Worm (Caenorhabditis elegans) whole organism, L2 larva: ENCODE results near the gene F56D6.13.
"Not testable (repeated sequence)": the region's sequence is repeated elsewhere in the genome, so short reads cannot be mapped to it uniquely, and the experiment has no call there.

Source experiments
- F13H6.1 ChIP-seq: sonication (generic microtip); optimal IDR thresholded peaks from 2 replicates; lab custom pipeline; 2016; ENCODE audit warnings: missing genetic modification characterization, missing compliant biosample characterization
- R02D3.7 ChIP-seq: fragments of 150-350 bp; optimal IDR thresholded peaks from 2 replicates; lab custom pipeline; 2014; ENCODE audit warnings: missing biosample characterization, missing genetic modification characterization
- Y55F3AM.14 ChIP-seq: fragments of 200-800 bp; sonication (Bioruptor generic); optimal IDR thresholded peaks from 2 replicates; lab custom pipeline; 2018; ENCODE audit warnings: mild to moderate bottlenecking, missing genetic modification characterization, missing compliant biosample characterization
- ZK546.5 ChIP-seq: sonication (generic microtip); optimal IDR thresholded peaks from 2 replicates; lab custom pipeline; 2017; ENCODE audit warnings: missing biosample characterization, missing genetic modification characterization
- alr-1 ChIP-seq: fragments of 150-350 bp; optimal IDR thresholded peaks from 2 replicates; lab custom pipeline; 2014; ENCODE audit warnings: missing biosample characterization, missing genetic modification characterization
- aly-2 ChIP-seq: fragments of 150-350 bp; optimal IDR thresholded peaks from 2 replicates; lab custom pipeline; 2014; ENCODE audit warnings: missing biosample characterization, missing genetic modification characterization
- ama-1 ChIP-seq: fragments of 150-350 bp; optimal IDR thresholded peaks from 2 replicates; lab custom pipeline; 2018; ENCODE audit warnings: inconsistent platforms
- ceh-82 ChIP-seq: fragments of 150-350 bp; optimal IDR thresholded peaks from 2 replicates; lab custom pipeline; 2014; ENCODE audit warnings: missing biosample characterization, missing genetic modification characterization
- crh-2 ChIP-seq: sonication (generic microtip); optimal IDR thresholded peaks from 2 replicates; lab custom pipeline; 2017; ENCODE audit warnings: missing biosample characterization, missing genetic modification characterization
- dmd-4 ChIP-seq: sonication (generic microtip); optimal IDR thresholded peaks from 2 replicates; lab custom pipeline; 2017; ENCODE audit warnings: missing biosample characterization, missing genetic modification characterization
- elt-1 ChIP-seq: fragments of 150-350 bp; optimal IDR thresholded peaks from 2 replicates; lab custom pipeline; 2014; ENCODE audit warnings: missing biosample characterization, missing genetic modification characterization
- elt-3 ChIP-seq: sonication (generic microtip); optimal IDR thresholded peaks from 2 replicates; lab custom pipeline; 2017; ENCODE audit warnings: missing biosample characterization, missing genetic modification characterization
- fos-1 ChIP-seq: fragments of 150-350 bp; optimal IDR thresholded peaks from 2 replicates; lab custom pipeline; 2014; ENCODE audit warnings: missing biosample characterization, missing genetic modification characterization
- gmeb-1 ChIP-seq: fragments of 150-350 bp; optimal IDR thresholded peaks from 2 replicates; lab custom pipeline; 2014; ENCODE audit warnings: missing biosample characterization, missing genetic modification characterization
- lin-13 ChIP-seq: fragments of 150-350 bp; optimal IDR thresholded peaks from 2 replicates; lab custom pipeline; 2014; ENCODE audit warnings: missing biosample characterization, missing genetic modification reagents, missing genetic modification characterization
- lin-39 ChIP-seq: fragments of 150-350 bp; optimal IDR thresholded peaks from 2 replicates; lab custom pipeline; 2014; ENCODE audit warnings: missing biosample characterization, missing genetic modification reagents, missing genetic modification characterization
- lsy-2 ChIP-seq, 2 experiments: fragments of 150-350 bp in 1 of 2; sonication (generic microtip) in 1 of 2; optimal IDR thresholded peaks; 2 replicates each; lab custom pipeline; 2014 to 2017; ENCODE audit warnings: missing biosample characterization in 2 of 2, missing genetic modification characterization in 2 of 2
- mab-5 ChIP-seq: fragments of 150-350 bp; optimal IDR thresholded peaks from 2 replicates; lab custom pipeline; 2014; ENCODE audit warnings: missing biosample characterization, missing genetic modification characterization
- mbf-1 ChIP-seq: sonication (generic microtip); optimal IDR thresholded peaks from 2 replicates; lab custom pipeline; 2017; ENCODE audit warnings: missing biosample characterization, missing genetic modification characterization
- nhr-11 ChIP-seq: fragments of 150-350 bp; optimal IDR thresholded peaks from 2 replicates; lab custom pipeline; 2014; ENCODE audit warnings: missing biosample characterization, missing genetic modification characterization
- nhr-129 ChIP-seq: fragments of 150-350 bp; optimal IDR thresholded peaks from 2 replicates; lab custom pipeline; 2014; ENCODE audit warnings: missing biosample characterization, missing genetic modification characterization
- nhr-21 ChIP-seq: fragments of 150-350 bp; optimal IDR thresholded peaks from 2 replicates; lab custom pipeline; 2014; ENCODE audit warnings: missing biosample characterization, missing genetic modification characterization
- nhr-23 ChIP-seq: fragments of 150-350 bp; optimal IDR thresholded peaks from 2 replicates; lab custom pipeline; 2014; ENCODE audit warnings: missing biosample characterization, missing genetic modification reagents, missing genetic modification characterization
- nhr-237 ChIP-seq: fragments of 150-350 bp; optimal IDR thresholded peaks from 2 replicates; lab custom pipeline; 2014; ENCODE audit warnings: missing biosample characterization, missing genetic modification characterization
- nhr-25 ChIP-seq: fragments of 150-350 bp; sonication (generic microtip); optimal IDR thresholded peaks from 3 replicates; lab custom pipeline; 2014; ENCODE audit warnings: missing biosample characterization, missing genetic modification characterization
- nhr-6 ChIP-seq: fragments of 150-350 bp; optimal IDR thresholded peaks from 2 replicates; lab custom pipeline; 2014; ENCODE audit warnings: missing biosample characterization, missing genetic modification characterization
- nhr-77 ChIP-seq: fragments of 150-350 bp; optimal IDR thresholded peaks from 2 replicates; lab custom pipeline; 2014; ENCODE audit warnings: missing biosample characterization, missing genetic modification characterization
- peb-1 ChIP-seq: fragments of 150-350 bp; optimal IDR thresholded peaks from 2 replicates; lab custom pipeline; 2014; ENCODE audit warnings: missing biosample characterization, missing genetic modification characterization
- sem-4 ChIP-seq: fragments of 150-350 bp; optimal IDR thresholded peaks from 2 replicates; lab custom pipeline; 2014; ENCODE audit warnings: missing biosample characterization, missing genetic modification reagents, missing genetic modification characterization
- skn-1 ChIP-seq: sonication (generic microtip); optimal IDR thresholded peaks from 2 replicates; lab custom pipeline; 2017; ENCODE audit warnings: missing biosample characterization, missing genetic modification characterization
- sma-3 ChIP-seq: sonication (generic microtip); optimal IDR thresholded peaks from 2 replicates; lab custom pipeline; 2016; ENCODE audit warnings: missing genetic modification reagents, missing genetic modification characterization, missing compliant biosample characterization
- sma-9 ChIP-seq, 2 experiments: fragments of 150-350 bp in 1 of 2; sonication (generic microtip) in 1 of 2; optimal IDR thresholded peaks; 2 replicates each; lab custom pipeline; 2014 to 2016; ENCODE audit warnings: missing genetic modification characterization in 2 of 2, mild to moderate bottlenecking in 1 of 2, missing biosample characterization in 1 of 2, missing compliant biosample characterization in 1 of 2, missing genetic modification reagents in 1 of 2, moderate library complexity in 1 of 2
- unc-39 ChIP-seq: fragments of 150-350 bp; optimal IDR thresholded peaks from 2 replicates; lab custom pipeline; 2014; ENCODE audit warnings: missing biosample characterization, missing genetic modification characterization
- zag-1 ChIP-seq: fragments of 150-350 bp; optimal IDR thresholded peaks from 2 replicates; lab custom pipeline; 2014; ENCODE audit warnings: missing biosample characterization, missing genetic modification characterization
- ztf-4 ChIP-seq: fragments of 150-350 bp; optimal IDR thresholded peaks from 2 replicates; lab custom pipeline; 2014; ENCODE audit warnings: missing biosample characterization, missing genetic modification characterization

F56D6.13 gene

ce11 chrIV:3911848-3912247, 2.6 kb downstream of the F56D6.13 start, which contains the start of gene F56D6.18:
F56D6.18 (minus strand) TSS chrIV:3911948.
- not testable (repeated sequence) for TF ChIP-seq ama-1; R02D3.7 (tag; lab: Kevin White, UChicago); mab-5 (tag; lab: Kevin White, UChicago)
- TF ChIP-seq, all 48 proteins: peak for 0; not testable (repeated sequence) for 48

- TF ChIP-seq ztf-4 (tag; lab: Kevin White, UChicago) (no peak), ceh-82 (tag; lab: Kevin White, UChicago) (no peak), peb-1 (no peak), elt-3 (tag; lab: Kevin White, UChicago) (no peak), zag-1 (no peak), mbf-1 (tag; lab: Kevin White, UChicago) (no peak), F13H6.1 (no peak), alr-1 (tag; lab: Kevin White, UChicago) (no peak), crh-2 (tag; lab: Kevin White, UChicago) (no peak), nhr-129 (tag; lab: Kevin White, UChicago) (no peak), nhr-77 (tag; lab: Kevin White, UChicago) (no peak), nhr-21 (tag; lab: Kevin White, UChicago) (no peak), sma-3 (GFP tag; lab: Kevin White, UChicago) (no peak), lin-13 (GFP tag; lab: Kevin White, UChicago) (no peak)
- TF ChIP-seq, all 48 proteins: peak for 0
Measured at ce11 chrIV:3912598-3912997, 3.4 kb downstream of the F56D6.13 start, which contains the start of gene F56D6.20. F56D6.20 (plus strand) TSS chrIV:3912898.

DNA sequence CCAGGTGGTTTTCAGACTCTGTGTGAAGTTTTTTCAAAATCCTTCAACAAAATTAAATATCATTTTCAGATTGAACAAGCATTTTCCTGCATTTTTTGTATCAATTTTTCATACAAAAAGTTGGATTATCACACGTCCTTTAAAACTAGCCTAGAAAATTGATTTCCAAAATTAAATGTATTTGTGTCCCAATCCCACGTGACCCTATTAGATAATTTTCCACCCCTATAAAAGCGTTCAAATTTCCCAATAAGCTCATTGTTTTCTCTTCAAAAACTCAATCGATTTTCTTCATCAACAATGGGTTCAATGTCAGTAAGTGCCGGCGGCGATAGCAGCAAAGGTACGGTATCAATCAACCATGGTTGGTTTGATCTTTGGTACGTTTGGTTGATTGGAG, 5.2 kb downstream of the F56D6.13 start, which contains the start of gene F56D6.19:
F56D6.19 (plus strand) TSS at position 301 of the 400 bp plus-strand sequence.
- TF ChIP-seq sem-4 (no peak), nhr-129 (tag; lab: Kevin White, UChicago) (no peak), R02D3.7 (tag; lab: Kevin White, UChicago) (no peak)

DNA sequence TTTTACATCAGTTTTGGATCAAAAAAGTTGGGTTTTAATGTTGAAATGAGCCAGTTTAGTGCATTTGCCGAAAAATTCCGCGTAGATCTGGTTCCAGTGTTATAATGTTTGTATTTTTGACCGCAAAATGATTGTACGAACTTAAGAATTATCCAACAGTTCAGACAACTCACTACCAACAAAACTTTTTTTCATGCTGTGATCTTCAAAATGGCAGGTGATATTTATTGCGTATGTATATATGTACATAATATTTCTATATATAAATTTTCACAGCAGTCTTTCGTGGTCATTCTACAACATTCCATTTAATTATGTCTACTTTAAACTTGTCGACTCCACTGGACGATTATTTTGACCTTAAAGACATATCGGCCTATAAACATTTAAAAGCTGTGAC, 6.1 kb downstream of the F56D6.13 start, which contains the start of gene srz-20:
srz-20 (plus strand) TSS at position 301 of the 400 bp plus-strand sequence.
- TF ChIP-seq ama-1 (no peak), nhr-237 (tag; lab: Kevin White, UChicago) (no peak), nhr-23 (no peak), elt-3 (tag; lab: Kevin White, UChicago) (no peak), sma-9 (GFP tag; optimal IDR thresholded peaks at IDR 0.05; lab: Kevin White, UChicago) (no peak), sma-9 (tag; optimal IDR thresholded peaks at IDR 0.05; lab: Kevin White, UChicago) (no peak), lin-39 (tag; lab: Kevin White, UChicago) (no peak), nhr-25 (tag; lab: Kevin White, UChicago) (no peak), nhr-77 (tag; lab: Kevin White, UChicago) (no peak), alr-1 (tag; lab: Kevin White, UChicago) (no peak), lsy-2 (tag; optimal IDR thresholded peaks at IDR 0.05; lab: Kevin White, UChicago) (no peak), ZK546.5 (tag; lab: Kevin White, UChicago) (no peak), unc-39 (tag; lab: Kevin White, UChicago) (no peak), dmd-4 (tag; lab: Kevin White, UChicago) (no peak), F13H6.1 (no peak), lin-13 (GFP tag; lab: Kevin White, UChicago) (no peak), sem-4 (no peak)

ce11 chrIV:3917405-3917804, 8.2 kb downstream of the F56D6.13 start, which contains the start of gene F56D6.14:
F56D6.14 (plus strand) TSS chrIV:3917705.
- TF ChIP-seq unc-39 (tag; lab: Kevin White, UChicago) (no peak), nhr-6 (no peak), fos-1 (tag; lab: Kevin White, UChicago) (no peak), dmd-4 (tag; lab: Kevin White, UChicago) (no peak), zag-1 (no peak), nhr-25 (tag; lab: Kevin White, UChicago) (no peak), nhr-11 (tag; lab: Kevin White, UChicago) (no peak), sma-3 (GFP tag; lab: Kevin White, UChicago) (no peak), gmeb-1 (tag; lab: Kevin White, UChicago) (no peak), peb-1 (no peak), skn-1 (tag; lab: Kevin White, UChicago) (no peak), nhr-21 (tag; lab: Kevin White, UChicago) (no peak), ama-1 (no peak), ceh-82 (tag; lab: Kevin White, UChicago) (no peak), Y55F3AM.14 (GFP tag; lab: Kevin White, UChicago) (no peak), elt-1 (tag; lab: Kevin White, UChicago) (no peak), aly-2 (tag; lab: Kevin White, UChicago) (no peak), nhr-129 (tag; lab: Kevin White, UChicago) (no peak)
